Fruit fly (Drosophila melanogaster) whole organism, embryonic: ENCODE results near the gene stops.

Experiments
- Atf6 ChIP-seq: fragments of 200-800 bp; sonication (Bioruptor generic); IDR thresholded peaks from 2 replicates; pipeline ENCODE4 v1.3.6; 2022; ENCODE audit warnings: missing biosample characterization, missing genetic modification characterization
- CG12236 ChIP-seq: fragments of 200-800 bp; sonication (Bioruptor generic); optimal IDR thresholded peaks from 2 replicates; lab custom pipeline; 2016; ENCODE audit warnings: missing biosample characterization, missing genetic modification characterization
- CG12659 ChIP-seq: fragments of 200-800 bp; sonication (Bioruptor generic); optimal IDR thresholded peaks from 3 replicates; lab custom pipeline; 2017; ENCODE audit warnings: mild to moderate bottlenecking, missing biosample characterization, missing genetic modification reagents, missing genetic modification characterization
- CG12769 ChIP-seq: fragments of 200-800 bp; sonication (Bioruptor generic); optimal IDR thresholded peaks from 2 replicates; lab custom pipeline; 2019; ENCODE audit warnings: missing biosample characterization, mild to moderate bottlenecking, missing genetic modification characterization, moderate library complexity
- CG13624 ChIP-seq: fragments of 200-800 bp; sonication (Bioruptor generic); optimal IDR thresholded peaks from 2 replicates; lab custom pipeline; 2016; ENCODE audit warnings: missing biosample characterization, missing genetic modification characterization
- CG16813 ChIP-seq: fragments of 200-800 bp; sonication (Bioruptor generic); IDR thresholded peaks from 3 replicates; pipeline ENCODE4 v1.3.6; 2022; ENCODE audit warnings: missing biosample characterization, missing genetic modification characterization; ENCODE audit not compliant: partially characterized antibody
- CG16815 ChIP-seq: fragments of 200-800 bp; sonication (Bioruptor generic); optimal IDR thresholded peaks from 3 replicates; lab custom pipeline; 2017; ENCODE audit warnings: missing biosample characterization, mild to moderate bottlenecking, missing genetic modification characterization
- CG17802 ChIP-seq: fragments of 200-800 bp; sonication (Bioruptor generic); optimal IDR thresholded peaks from 2 replicates; lab custom pipeline; 2018; ENCODE audit warnings: missing biosample characterization, mild to moderate bottlenecking, missing genetic modification characterization, moderate library complexity
- CG18599 ChIP-seq: fragments of 200-800 bp; sonication (Bioruptor generic); optimal IDR thresholded peaks from 3 replicates; lab custom pipeline; 2017; ENCODE audit warnings: missing biosample characterization, missing genetic modification characterization, mild to moderate bottlenecking, moderate library complexity, missing genetic modification reagents
- CG3065 ChIP-seq: fragments of 200-800 bp; sonication (Bioruptor generic); optimal IDR thresholded peaks from 2 replicates; lab custom pipeline; 2016; ENCODE audit warnings: missing biosample characterization, missing genetic modification characterization
- CG31224 ChIP-seq: fragments of 200-800 bp; sonication (Bioruptor generic); IDR thresholded peaks from 2 replicates; pipeline ENCODE4 v1.3.6; 2022; ENCODE audit warnings: missing biosample characterization, missing genetic modification characterization
- CG31365 ChIP-seq: fragments of 200-800 bp; sonication (Bioruptor generic); optimal IDR thresholded peaks from 2 replicates; lab custom pipeline; 2018; ENCODE audit warnings: missing biosample characterization, mild to moderate bottlenecking, missing genetic modification characterization
- CG34376 ChIP-seq: fragments of 200-800 bp; sonication (Bioruptor generic); optimal IDR thresholded peaks from 2 replicates; lab custom pipeline; 2018; ENCODE audit warnings: missing biosample characterization, mild to moderate bottlenecking, missing genetic modification characterization
- CG4730 ChIP-seq: fragments of 200-800 bp; sonication (Bioruptor generic); IDR thresholded peaks from 2 replicates; pipeline ENCODE4 v1.3.6; 2022; ENCODE audit warnings: missing biosample characterization, missing genetic modification characterization
- CG5953 ChIP-seq: fragments of 200-800 bp; sonication (Bioruptor generic); IDR thresholded peaks from 2 replicates; pipeline ENCODE4 v1.3.6; 2022; ENCODE audit warnings: missing biosample characterization, missing genetic modification characterization
- CG7357 ChIP-seq: fragments of 200-800 bp; sonication (Bioruptor generic); IDR thresholded peaks from 3 replicates; pipeline ENCODE4 v1.3.6; 2022; ENCODE audit warnings: missing biosample characterization, missing genetic modification characterization
- CG8765 ChIP-seq: fragments of 200-800 bp; sonication (Bioruptor generic); IDR thresholded peaks from 2 replicates; pipeline ENCODE4 v1.3.6; 2022; ENCODE audit warnings: missing biosample characterization, missing genetic modification characterization
- D19B ChIP-seq: fragments of 200-800 bp; sonication (Bioruptor generic); optimal IDR thresholded peaks from 2 replicates; lab custom pipeline; 2017; ENCODE audit warnings: missing biosample characterization, mild to moderate bottlenecking, missing genetic modification characterization
- E2f1 ChIP-seq: fragments of 200-800 bp; sonication (Bioruptor generic); IDR thresholded peaks from 2 replicates; pipeline ENCODE4 v1.3.6; 2022; ENCODE audit warnings: missing biosample characterization, missing genetic modification characterization
- GATAe ChIP-seq: fragments of 200-800 bp; sonication (Bioruptor generic); conservative IDR thresholded peaks from 2 replicates; pipeline ENCODE4 v1.3.6; 2022; ENCODE audit warnings: missing biosample characterization, missing genetic modification characterization
- HLH54F ChIP-seq: fragments of 200-800 bp; sonication (Bioruptor generic); optimal IDR thresholded peaks from 3 replicates; lab custom pipeline; 2016; ENCODE audit warnings: missing biosample characterization, missing genetic modification characterization
- Hmx ChIP-seq: fragments of 200-800 bp; sonication (Bioruptor generic); optimal IDR thresholded peaks from 2 replicates; lab custom pipeline; 2016; ENCODE audit warnings: missing biosample characterization, missing genetic modification characterization
- Oaz ChIP-seq: fragments of 200-800 bp; sonication (Bioruptor generic); IDR thresholded peaks from 2 replicates; pipeline ENCODE4 v1.3.6; 2022; ENCODE audit warnings: missing biosample characterization, missing genetic modification characterization
- Poxn ChIP-seq: fragments of 200-800 bp; sonication (Bioruptor generic); IDR thresholded peaks from 2 replicates; pipeline ENCODE4 v1.3.6; 2022; ENCODE audit warnings: missing biosample characterization, missing genetic modification characterization
- Sry-β ChIP-seq: fragments of 200-800 bp; sonication (Bioruptor generic); optimal IDR thresholded peaks from 2 replicates; lab custom pipeline; 2018; ENCODE audit warnings: missing biosample characterization, mild to moderate bottlenecking, missing genetic modification characterization, moderate library complexity
- Sry-δ ChIP-seq: fragments of 200-800 bp; sonication (Bioruptor generic); optimal IDR thresholded peaks from 2 replicates; lab custom pipeline; 2016; ENCODE audit warnings: missing biosample characterization, missing genetic modification characterization
- abd-A ChIP-seq: fragments of 200-800 bp; sonication (Bioruptor generic); optimal IDR thresholded peaks from 3 replicates; lab custom pipeline; 2019; ENCODE audit warnings: missing biosample characterization, mild to moderate bottlenecking, missing genetic modification characterization, moderate library complexity
- bbx ChIP-seq: fragments of 200-800 bp; sonication (Bioruptor generic); IDR thresholded peaks from 2 replicates; pipeline ENCODE4 v1.3.6; 2022; ENCODE audit warnings: missing biosample characterization, missing genetic modification characterization; ENCODE audit not compliant: partially characterized antibody
- bsh ChIP-seq, 2 experiments: fragments of 200-800 bp; sonication (Bioruptor generic); optimal IDR thresholded peaks; 2 replicates each; lab custom pipeline; 2017 to 2018; ENCODE audit warnings: mild to moderate bottlenecking in 2 of 2, missing biosample characterization in 2 of 2, missing genetic modification characterization in 2 of 2, moderate library complexity in 1 of 2
- caup ChIP-seq: fragments of 200-800 bp; sonication (Bioruptor generic); optimal IDR thresholded peaks from 3 replicates; lab custom pipeline; 2017; ENCODE audit warnings: missing biosample characterization, mild to moderate bottlenecking, missing genetic modification characterization, moderate library complexity; ENCODE audit not compliant: severe bottlenecking
- danr ChIP-seq: fragments of 200-800 bp; sonication (Bioruptor generic); IDR thresholded peaks from 2 replicates; pipeline ENCODE4 v1.3.6; 2022; ENCODE audit warnings: missing biosample characterization, missing genetic modification characterization
- dimm ChIP-seq: fragments of 200-800 bp; sonication (Bioruptor generic); IDR thresholded peaks from 2 replicates; pipeline ENCODE4 v1.3.6; 2022; ENCODE audit warnings: missing biosample characterization, missing genetic modification characterization
- dm ChIP-seq: fragments of 200-800 bp; sonication (Bioruptor generic); optimal IDR thresholded peaks from 3 replicates; lab custom pipeline; 2016; ENCODE audit warnings: missing biosample characterization, missing genetic modification characterization
- en ChIP-seq: fragments of 200-800 bp; sonication (Bioruptor generic); optimal IDR thresholded peaks from 2 replicates; lab custom pipeline; 2016; ENCODE audit warnings: missing biosample characterization, missing genetic modification characterization
- fd102C ChIP-seq: fragments of 200-800 bp; sonication (Bioruptor generic); optimal IDR thresholded peaks from 2 replicates; lab custom pipeline; 2018; ENCODE audit warnings: missing biosample characterization, mild to moderate bottlenecking, missing genetic modification characterization, moderate library complexity
- insv ChIP-seq, 2 experiments: fragments of 200-800 bp; sonication (Bioruptor generic); optimal IDR thresholded peaks; 3 replicates each; lab custom pipeline; 2016 to 2018; ENCODE audit warnings: missing biosample characterization in 2 of 2, missing genetic modification characterization in 2 of 2
- kay ChIP-seq: fragments of 200-800 bp; sonication (Bioruptor generic); optimal IDR thresholded peaks from 2 replicates; lab custom pipeline; 2016; ENCODE audit warnings: missing biosample characterization, missing genetic modification characterization
- ken ChIP-seq: fragments of 200-800 bp; sonication (Bioruptor generic); IDR thresholded peaks from 3 replicates; pipeline ENCODE4 v1.3.6; 2022; ENCODE audit warnings: missing biosample characterization, missing genetic modification characterization
- knrl ChIP-seq: fragments of 200-800 bp; sonication (Bioruptor generic); IDR thresholded peaks from 3 replicates; pipeline ENCODE4 v1.3.6; 2022; ENCODE audit warnings: missing biosample characterization, missing genetic modification characterization; ENCODE audit not compliant: partially characterized antibody
- lov ChIP-seq, 2 experiments: fragments of 200-800 bp in 1 of 2; fragments of >200 bp in 1 of 2; sonication (Bioruptor generic) in 1 of 2; IDR thresholded peaks in 1 of 2; optimal IDR thresholded peaks in 1 of 2; 2 replicates in 1 of 2; 3 replicates in 1 of 2; pipeline versions ENCODE4 v1.3.6 to Lab custom; 2017 to 2022; ENCODE audit warnings: missing biosample characterization in 1 of 2, missing genetic modification characterization in 1 of 2
- mld ChIP-seq: fragments of 200-800 bp; sonication (Bioruptor generic); IDR thresholded peaks from 3 replicates; pipeline ENCODE4 v1.3.6; 2022; ENCODE audit warnings: missing biosample characterization, missing genetic modification characterization; ENCODE audit not compliant: partially characterized antibody
- nerfin-1 ChIP-seq: fragments of 200-800 bp; sonication (Bioruptor generic); optimal IDR thresholded peaks from 3 replicates; lab custom pipeline; 2019; ENCODE audit warnings: missing biosample characterization, mild to moderate bottlenecking, missing genetic modification characterization, moderate library complexity
- oc ChIP-seq: fragments of 200-800 bp; sonication (Bioruptor generic); optimal IDR thresholded peaks from 2 replicates; lab custom pipeline; 2018; ENCODE audit warnings: missing biosample characterization, mild to moderate bottlenecking, missing genetic modification characterization, moderate library complexity
- pan ChIP-seq, 4 experiments: fragments of >200 bp in 3 of 4; fragments of 200-800 bp in 1 of 4; sonication (Bioruptor generic) in 1 of 4; optimal IDR thresholded peaks in 3 of 4; IDR thresholded peaks in 1 of 4; 2 replicates each; pipeline versions ENCODE4 v1.3.6 to Lab custom; 2017 to 2022; ENCODE audit warnings: missing biosample characterization in 2 of 4, missing genetic modification characterization in 2 of 4, mixed read lengths in 1 of 4
- ranshi ChIP-seq: fragments of 200-800 bp; sonication (Bioruptor generic); IDR thresholded peaks from 2 replicates; pipeline ENCODE4 v1.3.6; 2022; ENCODE audit warnings: missing biosample characterization, missing genetic modification characterization
- scrt ChIP-seq: fragments of 200-800 bp; sonication (Bioruptor generic); optimal IDR thresholded peaks from 2 replicates; lab custom pipeline; 2018; ENCODE audit warnings: missing biosample characterization, mild to moderate bottlenecking, missing genetic modification characterization, moderate library complexity
- sens ChIP-seq: fragments of 200-800 bp; sonication (Bioruptor generic); peaks from one replicate; lab custom pipeline; 2016; ENCODE audit warnings: missing biosample characterization, missing genetic modification characterization
- slou ChIP-seq: fragments of 200-800 bp; sonication (Bioruptor generic); optimal IDR thresholded peaks from 3 replicates; lab custom pipeline; 2016; ENCODE audit warnings: missing biosample characterization, missing genetic modification characterization
- vfl ChIP-seq: fragments of 200-800 bp; sonication (Bioruptor generic); optimal IDR thresholded peaks from 2 replicates; lab custom pipeline; 2016; ENCODE audit warnings: missing biosample characterization, missing genetic modification characterization
- wek ChIP-seq: fragments of 200-800 bp; sonication (Bioruptor generic); optimal IDR thresholded peaks from 3 replicates; lab custom pipeline; 2018; ENCODE audit warnings: missing biosample characterization, mild to moderate bottlenecking, missing genetic modification characterization, moderate library complexity

stops gene

dm6 chr3R:31215830-31216229 is 46.9 kb upstream of the stops start, which contains the start of gene CG15561 (continued):
- TF ChIP-seq oc (tag; lab: Kevin White, UChicago) (no peak), CG31365 (no peak), mld (GFP tag; lab: Robert Waterston, UW) (no peak), CG3065 (no peak), knrl (no peak), sens (GFP tag; lab: Kevin White, UChicago) (peak; percentile 82), vfl (peak; percentile 48), bbx (GFP tag; lab: Robert Waterston, UW) (no peak), CG4730 (GFP tag; lab: Robert Waterston, UW) (no peak), CG31224 (GFP tag; lab: Robert Waterston, UW) (no peak), CG12659 (GFP tag; lab: Kevin White, UChicago) (peak; percentile 61), HLH54F (GFP tag; lab: Kevin White, UChicago) (peak; percentile 46), CG17802 (tag; lab: Kevin White, UChicago) (peak; percentile 32), CG13624 (GFP tag; lab: Kevin White, UChicago) (peak; percentile 70), CG16813 (GFP tag; lab: Robert Waterston, UW) (no peak), Poxn (GFP tag; lab: Robert Waterston, UW) (no peak), CG34376 (GFP tag; lab: Kevin White, UChicago) (peak; percentile 40), Atf6 (no peak), Oaz (GFP tag; lab: Robert Waterston, UW) (no peak), abd-A (no peak), pan (optimal IDR thresholded peaks at IDR 0.05; lab: Kevin White, UChicago) (no peak), pan (GFP tag; optimal IDR thresholded peaks at IDR 0.05 in 1 of 2, IDR thresholded peaks at IDR 0.05 in 1 of 2) (no peak), GATAe (GFP tag; lab: Robert Waterston, UW) (no peak), CG16815 (GFP tag; lab: Kevin White, UChicago) (no peak), nerfin-1 (tag; lab: Kevin White, UChicago) (peak; percentile 51), ranshi (no peak), fd102C (GFP tag; lab: Kevin White, UChicago) (peak; percentile 13), Sry-δ (peak; percentile 96), CG18599 (GFP tag; lab: Kevin White, UChicago) (no peak), CG8765 (no peak), dm (peak; percentile 96), E2f1 (no peak), Hmx (GFP tag; lab: Kevin White, UChicago) (no peak), kay (GFP tag; lab: Kevin White, UChicago) (no peak), ken (GFP tag; lab: Robert Waterston, UW) (no peak), D19B (GFP tag; lab: Kevin White, UChicago) (peak; percentile 7), insv (GFP tag; optimal IDR thresholded peaks at IDR 0.05; lab: Kevin White, UChicago) (peak in 1 of 2 experiments; percentile 31), scrt (GFP tag; lab: Kevin White, UChicago) (no peak), bsh (GFP tag; optimal IDR thresholded peaks at IDR 0.05; lab: Kevin White, UChicago) (no peak), danr (GFP tag; lab: Robert Waterston, UW) (no peak), CG5953 (no peak), en (no peak), lov (optimal IDR thresholded peaks at IDR 0.05; lab: Kevin White, UChicago) (no peak), lov (GFP tag; IDR thresholded peaks at IDR 0.05; lab: Robert Waterston, UW) (no peak), slou (GFP tag; lab: Kevin White, UChicago) (no peak), CG12236 (GFP tag; lab: Kevin White, UChicago) (peak; percentile 20), caup (GFP tag; lab: Kevin White, UChicago) (peak; percentile 73), wek (GFP tag; lab: Kevin White, UChicago) (peak; percentile 53), dimm (no peak), CG12769 (tag; lab: Kevin White, UChicago) (no peak), Sry-β (GFP tag; lab: Kevin White, UChicago) (peak; percentile 22), CG7357 (GFP tag; lab: Robert Waterston, UW) (no peak)
